In the genomic region with DNA sequence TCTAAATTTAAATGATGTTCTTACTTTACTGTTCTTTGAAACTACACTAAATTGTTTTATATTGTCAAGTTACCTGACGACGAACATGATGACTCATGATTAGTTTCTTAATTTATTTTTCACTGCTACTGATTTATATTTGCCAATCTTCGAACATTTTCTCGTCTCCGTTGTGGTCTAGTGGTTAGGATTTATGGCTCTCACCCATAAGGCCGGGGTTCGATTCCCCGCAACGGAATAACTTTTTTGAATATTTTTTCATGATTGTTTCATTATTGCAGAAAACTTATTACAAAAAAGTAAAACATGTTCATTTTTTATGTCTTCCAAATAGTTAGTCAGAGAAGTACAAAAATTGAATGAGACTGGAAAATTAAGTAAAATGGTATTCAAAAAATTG, we compare ENCODE assay signal across 3 worm cellular contexts.
A peak's percentile ranks its signal among the peaks of the same experiment; 100 is the strongest.
TF ChIP-seq lines count a peak whose summit lies in the region.

No protein-coding gene starts in this region.

TF ChIP-seq in whole organism, L1 larva, 84 proteins besides CTCF, POLR2A, EP300 and RAD21 (continued from another document):
- TF ChIP-seq efl-1 (optimal IDR thresholded peaks at IDR 0.05; lab: Kevin White, UChicago) (no peak), efl-1 (GFP tag; optimal IDR thresholded peaks at IDR 0.05 in 1 of 2; lab: Kevin White, UChicago) (peak in 1 of 2 experiments; percentile 78), rnt-1 (tag; optimal IDR thresholded peaks at IDR 0.05; lab: Kevin White, UChicago) (peak; percentile 17), ztf-11 (tag; optimal IDR thresholded peaks at IDR 0.05; lab: Kevin White, UChicago) (no peak), mef-2 (tag; optimal IDR thresholded peaks at IDR 0.05; lab: Kevin White, UChicago) (no peak), nhr-20 (tag; optimal IDR thresholded peaks at IDR 0.05; lab: Kevin White, UChicago) (peak; percentile 51), lin-14 (GFP tag; optimal IDR thresholded peaks at IDR 0.05; lab: Kevin White, UChicago) (peak; percentile 41)

TF ChIP-seq in whole organism, L4 larva, 104 proteins besides CTCF, POLR2A, EP300 and RAD21 (continued from another document):
- TF ChIP-seq F49E8.2 (tag; optimal IDR thresholded peaks at IDR 0.05; lab: Kevin White, UChicago; ENCODE audit: borderline replicate concordance) (no peak), R02D3.7 (tag; optimal IDR thresholded peaks at IDR 0.05; lab: Kevin White, UChicago) (no peak), unc-130 (GFP tag; optimal IDR thresholded peaks at IDR 0.05; lab: Kevin White, UChicago) (peak; percentile 9), unc-62 (GFP tag; optimal IDR thresholded peaks at IDR 0.05 in 1 of 2; lab: Kevin White, UChicago) (no peak), unc-62 (tag; optimal IDR thresholded peaks at IDR 0.05; lab: Kevin White, UChicago) (no peak), gei-8 (GFP tag; optimal IDR thresholded peaks at IDR 0.05; lab: Kevin White, UChicago) (no peak), mes-2 (tag; optimal IDR thresholded peaks at IDR 0.05; lab: Kevin White, UChicago; ENCODE audit: poor library complexity, severe bottlenecking) (peak; percentile 57), nhr-25 (tag; optimal IDR thresholded peaks at IDR 0.05; lab: Kevin White, UChicago; ENCODE audit: borderline replicate concordance, insufficient read depth) (no peak), aha-1 (tag; lab: Kevin White, UChicago) (no peak), nhr-111 (GFP tag; optimal IDR thresholded peaks at IDR 0.05; lab: Kevin White, UChicago) (no peak), daf-16 (GFP tag; optimal IDR thresholded peaks at IDR 0.05; lab: Kevin White, UChicago) (peak in 1 of 2 experiments; percentile 46), daf-16 (tag; optimal IDR thresholded peaks at IDR 0.05; lab: Kevin White, UChicago) (peak; percentile 44), ceh-20 (GFP tag; IDR thresholded peaks at IDR 0.05; lab: Robert Waterston, UW) (no peak), zfp-2 (tag; optimal IDR thresholded peaks at IDR 0.05; lab: Kevin White, UChicago) (no peak), cey-2 (tag; optimal IDR thresholded peaks at IDR 0.05; lab: Kevin White, UChicago; ENCODE audit: borderline replicate concordance, insufficient read depth) (no peak), Y5F2A.4 (GFP tag; optimal IDR thresholded peaks at IDR 0.05; lab: Kevin White, UChicago) (no peak), duxl-1 (tag; optimal IDR thresholded peaks at IDR 0.05; lab: Kevin White, UChicago; ENCODE audit: poor library complexity) (peak; percentile 52), ceh-82 (tag; optimal IDR thresholded peaks at IDR 0.05; lab: Kevin White, UChicago) (no peak), F10B5.3 (tag; optimal IDR thresholded peaks at IDR 0.05; lab: Kevin White, UChicago) (no peak), lsy-2 (tag; optimal IDR thresholded peaks at IDR 0.05; lab: Kevin White, UChicago) (peak in 1 of 2 experiments; percentile 52), nhr-10 (tag; optimal IDR thresholded peaks at IDR 0.05; lab: Kevin White, UChicago) (no peak), hif-1 (tag; optimal IDR thresholded peaks at IDR 0.05; lab: Kevin White, UChicago) (no peak), jun-1 (tag; optimal IDR thresholded peaks at IDR 0.05; lab: Kevin White, UChicago) (no peak), spr-3 (GFP tag; optimal IDR thresholded peaks at IDR 0.05; lab: Kevin White, UChicago) (no peak), nhr-237 (tag; optimal IDR thresholded peaks at IDR 0.05; lab: Kevin White, UChicago) (no peak), hlh-30 (tag; optimal IDR thresholded peaks at IDR 0.05; lab: Kevin White, UChicago; ENCODE audit: insufficient read depth) (peak; percentile 34), hmg-1.1 (GFP tag; IDR thresholded peaks at IDR 0.05; lab: Robert Waterston, UW) (peak; percentile 55; the same call in 1 of the 2 replicates), spr-1 (tag; optimal IDR thresholded peaks at IDR 0.05; lab: Kevin White, UChicago) (no peak), ctbp-1 (GFP tag; IDR thresholded peaks at IDR 0.05; lab: Robert Waterston, UW) (no peak), fos-1 (tag; optimal IDR thresholded peaks at IDR 0.05; lab: Kevin White, UChicago) (no peak), Y48G9A.11 (GFP tag; IDR thresholded peaks at IDR 0.05; lab: Robert Waterston, UW) (no peak), lin-15B (tag; optimal IDR thresholded peaks at IDR 0.05; lab: Kevin White, UChicago) (no peak), unc-39 (tag; optimal IDR thresholded peaks at IDR 0.05; lab: Kevin White, UChicago) (no peak), nhr-28 (tag; optimal IDR thresholded peaks at IDR 0.05; lab: Kevin White, UChicago) (peak; percentile 27), ces-1 (GFP tag; optimal IDR thresholded peaks at IDR 0.05; lab: Kevin White, UChicago) (no peak), ZK546.5 (tag; optimal IDR thresholded peaks at IDR 0.05; lab: Kevin White, UChicago) (no peak), lin-38 (GFP tag; IDR thresholded peaks at IDR 0.05; lab: Robert Waterston, UW) (no peak), vab-7 (GFP tag; IDR thresholded peaks at IDR 0.05; lab: Robert Waterston, UW) (peak; percentile 66), attf-4 (tag; optimal IDR thresholded peaks at IDR 0.05; lab: Kevin White, UChicago) (no peak), Y105C5A.15 (GFP tag; IDR thresholded peaks at IDR 0.05; lab: Robert Waterston, UW) (no peak), set-16 (GFP tag; IDR thresholded peaks at IDR 0.05; lab: Robert Waterston, UW) (no peak), saeg-2 (GFP tag; IDR thresholded peaks at IDR 0.05; lab: Robert Waterston, UW) (no peak), nhr-6 (tag; optimal IDR thresholded peaks at IDR 0.05; lab: Kevin White, UChicago) (no peak), php-3 (GFP tag; IDR thresholded peaks at IDR 0.05; lab: Robert Waterston, UW) (no peak), lim-7 (GFP tag; IDR thresholded peaks at IDR 0.05; lab: Robert Waterston, UW) (peak; percentile 69), daf-19 (GFP tag; conservative IDR thresholded peaks at IDR 0.05; lab: Robert Waterston, UW) (0 out of 2 replicates have a peak, but pooled peaks have one; percentile 19), ZK337.2 (GFP tag; IDR thresholded peaks at IDR 0.05; lab: Robert Waterston, UW) (0 out of 2 replicates have a peak, but pooled peaks have one; percentile 27), dmd-8 (GFP tag; IDR thresholded peaks at IDR 0.05; lab: Robert Waterston, UW) (0 out of 2 replicates have a peak, but pooled peaks have one; percentile 54), zip-11 (GFP tag; IDR thresholded peaks at IDR 0.05; lab: Robert Waterston, UW) (no peak), sdz-12 (GFP tag; optimal IDR thresholded peaks at IDR 0.05; lab: Kevin White, UChicago) (no peak), fkh-10 (GFP tag; optimal IDR thresholded peaks at IDR 0.05; lab: Kevin White, UChicago) (no peak), snpc-4 (tag; optimal IDR thresholded peaks at IDR 0.05; lab: Kevin White, UChicago) (no peak)

TF ChIP-seq in whole organism, young adult, 124 proteins besides CTCF, POLR2A, EP300 and RAD21 (continued from another document):
- TF ChIP-seq K11D2.4 (GFP tag; IDR thresholded peaks at IDR 0.05; lab: Robert Waterston, UW) (no peak), mxl-1 (tag; optimal IDR thresholded peaks at IDR 0.05; lab: Kevin White, UChicago) (peak; percentile 5), snpc-1.1 (tag; optimal IDR thresholded peaks at IDR 0.05; lab: Kevin White, UChicago; ENCODE audit: insufficient read depth) (peak; percentile 75), nfya-1 (tag; optimal IDR thresholded peaks at IDR 0.05; lab: Kevin White, UChicago; ENCODE audit: borderline replicate concordance, insufficient read depth) (no peak), hmg-1.2 (GFP tag; IDR thresholded peaks at IDR 0.05; lab: Robert Waterston, UW) (peak; percentile 62), lin-54 (GFP tag; optimal IDR thresholded peaks at IDR 0.05; lab: Kevin White, UChicago) (no peak), him-1 (tag; optimal IDR thresholded peaks at IDR 0.05; lab: Kevin White, UChicago) (peak; percentile 98), F37B4.10 (GFP tag; IDR thresholded peaks at IDR 0.05; lab: Robert Waterston, UW) (no peak), lag-1 (GFP tag; IDR thresholded peaks at IDR 0.05; lab: Robert Waterston, UW) (no peak), ztf-26 (tag; optimal IDR thresholded peaks at IDR 0.05; lab: Kevin White, UChicago) (peak; percentile 11), K12H6.12 (tag; optimal IDR thresholded peaks at IDR 0.05; lab: Kevin White, UChicago) (no peak), snpc-1.3 (tag; optimal IDR thresholded peaks at IDR 0.05; lab: Kevin White, UChicago; ENCODE audit: insufficient read depth) (peak; percentile 77), T26A5.8 (tag; optimal IDR thresholded peaks at IDR 0.05; lab: Kevin White, UChicago) (no peak), nhr-80 (tag; optimal IDR thresholded peaks at IDR 0.05; lab: Kevin White, UChicago) (peak; percentile 7), let-526 (GFP tag; IDR thresholded peaks at IDR 0.05; lab: Robert Waterston, UW) (no peak), nhr-27 (tag; optimal IDR thresholded peaks at IDR 0.05; lab: Kevin White, UChicago) (no peak), F49E8.2 (tag; optimal IDR thresholded peaks at IDR 0.05; lab: Kevin White, UChicago; ENCODE audit: insufficient read depth) (no peak), attf-3 (GFP tag; conservative IDR thresholded peaks at IDR 0.05; lab: Robert Waterston, UW) (no peak), ceh-58 (GFP tag; IDR thresholded peaks at IDR 0.05; lab: Robert Waterston, UW) (no peak), ztf-6 (GFP tag; IDR thresholded peaks at IDR 0.05; lab: Robert Waterston, UW) (no peak), Y53F4B.3 (GFP tag; IDR thresholded peaks at IDR 0.05; lab: Robert Waterston, UW) (no peak), unc-130 (GFP tag; optimal IDR thresholded peaks at IDR 0.05; lab: Kevin White, UChicago) (no peak), snpc-4 (GFP tag; optimal IDR thresholded peaks at IDR 0.05; lab: Kevin White, UChicago) (peak; percentile 60), snpc-4 (tag; optimal IDR thresholded peaks at IDR 0.05; lab: Kevin White, UChicago) (peak in 3 of 4 experiments; percentile 68 to 87 (median 74)), nhr-90 (tag; optimal IDR thresholded peaks at IDR 0.05; lab: Kevin White, UChicago) (peak; percentile 49), efl-1 (GFP tag; optimal IDR thresholded peaks at IDR 0.05; lab: Kevin White, UChicago) (no peak), pha-4 (tag; optimal IDR thresholded peaks at IDR 0.05; lab: Kevin White, UChicago) (no peak), tlf-1 (GFP tag; optimal IDR thresholded peaks at IDR 0.05; lab: Kevin White, UChicago) (no peak), egl-44 (GFP tag; IDR thresholded peaks at IDR 0.05; lab: Robert Waterston, UW) (no peak), ceh-27 (GFP tag; optimal IDR thresholded peaks at IDR 0.05; lab: Kevin White, UChicago) (peak; percentile 16), Y53G8AR.9 (GFP tag; conservative IDR thresholded peaks at IDR 0.05; lab: Robert Waterston, UW) (no peak), F39B2.1 (GFP tag; IDR thresholded peaks at IDR 0.05; lab: Robert Waterston, UW) (no peak), lsl-1 (GFP tag; optimal IDR thresholded peaks at IDR 0.05; lab: Kevin White, UChicago) (no peak), F23B12.7 (tag; optimal IDR thresholded peaks at IDR 0.05; lab: Kevin White, UChicago; ENCODE audit: insufficient read depth) (peak; percentile 52), ceh-40 (GFP tag; IDR thresholded peaks at IDR 0.05; lab: Robert Waterston, UW) (no peak), egl-18 (GFP tag; IDR thresholded peaks at IDR 0.05; lab: Robert Waterston, UW) (no peak), ztf-25 (GFP tag; IDR thresholded peaks at IDR 0.05; lab: Robert Waterston, UW) (peak; percentile 79; the same call in 1 of the 2 replicates), mcd-1 (GFP tag; IDR thresholded peaks at IDR 0.05; lab: Robert Waterston, UW) (no peak), ztf-22 (GFP tag; optimal IDR thresholded peaks at IDR 0.05; lab: Kevin White, UChicago) (no peak), B0019.2 (GFP tag; conservative IDR thresholded peaks at IDR 0.05; lab: Robert Waterston, UW) (no peak), madf-3 (GFP tag; IDR thresholded peaks at IDR 0.05; lab: Robert Waterston, UW) (no peak), egrh-3 (GFP tag; IDR thresholded peaks at IDR 0.05; lab: Robert Waterston, UW) (no peak), nhr-120 (GFP tag; IDR thresholded peaks at IDR 0.05; lab: Robert Waterston, UW) (no peak), let-607 (tag; optimal IDR thresholded peaks at IDR 0.05; lab: Kevin White, UChicago) (peak in 1 of 2 experiments; percentile 43), cebp-2 (GFP tag; IDR thresholded peaks at IDR 0.05; lab: Robert Waterston, UW) (no peak), ztf-28 (GFP tag; IDR thresholded peaks at IDR 0.05; lab: Robert Waterston, UW) (no peak), hlh-12 (tag; optimal IDR thresholded peaks at IDR 0.05; lab: Kevin White, UChicago) (peak; percentile 36), ztf-18 (tag; optimal IDR thresholded peaks at IDR 0.05; lab: Kevin White, UChicago) (peak; percentile 41), sdz-38 (tag; optimal IDR thresholded peaks at IDR 0.05; lab: Kevin White, UChicago) (no peak)
